Fruit fly (Drosophila melanogaster): ENCODE results near the gene BoYb.
A peak's percentile ranks its signal among the peaks of the same experiment; 100 is the strongest.

Gene BoYb

dm6 chr3L:22878723-22879343 is 22.9 kb upstream of the BoYb start, which contains the start of the genes Chro and Ssl1 (continued):
- TF ChIP-seq fd102C (GFP tag; optimal IDR thresholded peaks at IDR 0.05) (peak; percentile 99), psq (GFP tag; optimal IDR thresholded peaks at IDR 0.05) (peak; percentile 99), gfzf (GFP tag; optimal IDR thresholded peaks at IDR 0.05) (peak; percentile 50), NC2α (GFP tag; optimal IDR thresholded peaks at IDR 0.05) (peak; percentile 100), Side (GFP tag; optimal IDR thresholded peaks at IDR 0.05) (peak; percentile 100), wor (GFP tag; IDR thresholded peaks at IDR 0.05) (peak; percentile 100), exex (tag; optimal IDR thresholded peaks at IDR 0.05) (peak; percentile 96), CG10267 (tag; optimal IDR thresholded peaks at IDR 0.05) (peak; percentile 99), Kr (GFP tag; optimal IDR thresholded peaks at IDR 0.05) (peak; percentile 95), CG18599 (GFP tag; optimal IDR thresholded peaks at IDR 0.05) (peak; percentile 100), ems (GFP tag; optimal IDR thresholded peaks at IDR 0.05) (peak; percentile 100), CG4707 (GFP tag; optimal IDR thresholded peaks at IDR 0.05) (peak; percentile 98), CG4617 (GFP tag; optimal IDR thresholded peaks at IDR 0.05; ENCODE audit: borderline replicate concordance) (peak; percentile 100), CG8388 (GFP tag; optimal IDR thresholded peaks at IDR 0.05) (peak; percentile 100), Poxn (GFP tag; IDR thresholded peaks at IDR 0.05) (peak; percentile 99), vnd (GFP tag; IDR thresholded peaks at IDR 0.05; ENCODE audit: partially characterized antibody) (no peak), D19B (GFP tag; optimal IDR thresholded peaks at IDR 0.05) (peak; percentile 98), dm (GFP tag; optimal IDR thresholded peaks at IDR 0.05) (peak; percentile 100), dan (GFP tag; IDR thresholded peaks at IDR 0.05) (peak; percentile 100), Oli (tag; optimal IDR thresholded peaks at IDR 0.05) (peak; percentile 100), CG16813 (GFP tag; IDR thresholded peaks at IDR 0.05; ENCODE audit: partially characterized antibody) (peak; percentile 44; the same call in 1 of the 3 replicates), pros (GFP tag; optimal IDR thresholded peaks at IDR 0.05) (peak; percentile 76), Bdp1 (GFP tag; optimal IDR thresholded peaks at IDR 0.05) (peak; percentile 97), schlank (tag; optimal IDR thresholded peaks at IDR 0.05) (peak; percentile 99), lbe (GFP tag; optimal IDR thresholded peaks at IDR 0.05) (peak; percentile 99), H2.0 (GFP tag; IDR thresholded peaks at IDR 0.05) (peak; percentile 100), Mad (GFP tag; optimal IDR thresholded peaks at IDR 0.05) (peak; percentile 100), CG1233 (GFP tag; optimal IDR thresholded peaks at IDR 0.05) (peak; percentile 100), CoRest (tag; optimal IDR thresholded peaks at IDR 0.05) (peak; percentile 100), repo (GFP tag; optimal IDR thresholded peaks at IDR 0.05) (peak; percentile 100), CG33213 (GFP tag; optimal IDR thresholded peaks at IDR 0.05) (peak; percentile 100), crc (GFP tag; optimal IDR thresholded peaks at IDR 0.05) (peak; percentile 100), BtbVII (GFP tag; optimal IDR thresholded peaks at IDR 0.05) (peak; percentile 100), bsh (GFP tag; optimal IDR thresholded peaks at IDR 0.05) (peak; percentile 99 to 100), CG31365 (tag; optimal IDR thresholded peaks at IDR 0.05) (peak; percentile 96), hbn (GFP tag; IDR thresholded peaks at IDR 0.05; ENCODE audit: partially characterized antibody) (no peak), Ptx1 (GFP tag; IDR thresholded peaks at IDR 0.05) (peak; percentile 100), CG16863 (GFP tag; optimal IDR thresholded peaks at IDR 0.05) (peak; percentile 100), CG15514 (GFP tag; optimal IDR thresholded peaks at IDR 0.05) (peak; percentile 96), CG12659 (GFP tag; optimal IDR thresholded peaks at IDR 0.05) (peak; percentile 100), danr (GFP tag; IDR thresholded peaks at IDR 0.05) (peak; percentile 100), shn (GFP tag; optimal IDR thresholded peaks at IDR 0.05) (peak; percentile 100), CG1024 (GFP tag; IDR thresholded peaks at IDR 0.05) (peak; percentile 98), fd96Cb (tag; optimal IDR thresholded peaks at IDR 0.05) (peak; percentile 100), ewg (GFP tag; optimal IDR thresholded peaks at IDR 0.05) (peak; percentile 100), odd (GFP tag; optimal IDR thresholded peaks at IDR 0.05) (peak; percentile 99), Dref (GFP tag; IDR thresholded peaks at IDR 0.05) (peak; percentile 55), BEAF-32 (GFP tag; optimal IDR thresholded peaks at IDR 0.05) (peak; percentile 51)

Data from whole organism, embryonic.